Fruit fly (Drosophila melanogaster) whole organism, embryonic: ENCODE results near the gene CG18302.

ENCODE experiments used
- Blimp-1 ChIP-seq: fragments of 200-800 bp; sonication (Bioruptor generic); optimal IDR thresholded peaks from 3 replicates; lab custom pipeline; 2018; ENCODE audit warnings: missing biosample characterization, missing genetic modification characterization, mild to moderate bottlenecking, moderate library complexity, missing genetic modification reagents
- CG10366 ChIP-seq: fragments of 200-800 bp; sonication (Bioruptor generic); IDR thresholded peaks from 2 replicates; pipeline ENCODE4 v1.3.6; 2022; ENCODE audit warnings: missing biosample characterization, missing genetic modification characterization
- CG10543 ChIP-seq: fragments of 200-800 bp; sonication (Bioruptor generic); optimal IDR thresholded peaks from 3 replicates; lab custom pipeline; 2017; ENCODE audit warnings: missing biosample characterization, mild to moderate bottlenecking, missing genetic modification characterization, moderate library complexity
- CG10565 ChIP-seq: fragments of 200-800 bp; sonication (Bioruptor generic); optimal IDR thresholded peaks from 3 replicates; lab custom pipeline; 2016; ENCODE audit warnings: missing biosample characterization, mild to moderate bottlenecking, missing genetic modification characterization
- CG10959 ChIP-seq: fragments of 200-800 bp; sonication (Bioruptor generic); IDR thresholded peaks from 2 replicates; pipeline ENCODE4 v1.3.6; 2022; ENCODE audit warnings: missing biosample characterization, missing genetic modification characterization
- CG11093 ChIP-seq: fragments of 200-800 bp; sonication (Bioruptor generic); IDR thresholded peaks from 3 replicates; pipeline ENCODE4 v1.3.6; 2022; ENCODE audit warnings: missing biosample characterization, missing genetic modification characterization
- CG13296 ChIP-seq: fragments of 200-800 bp; sonication (Bioruptor generic); optimal IDR thresholded peaks from 3 replicates; lab custom pipeline; 2018; ENCODE audit warnings: missing biosample characterization, mild to moderate bottlenecking, missing genetic modification characterization
- CG14014 ChIP-seq: fragments of 200-800 bp; sonication (Bioruptor generic); IDR thresholded peaks from 2 replicates; pipeline ENCODE4 v1.3.6; 2022; ENCODE audit warnings: missing biosample characterization, missing genetic modification characterization
- CG14050 ChIP-seq: fragments of 200-800 bp; sonication (Bioruptor generic); IDR thresholded peaks from 3 replicates; pipeline ENCODE4 v1.3.6; 2022; ENCODE audit warnings: missing biosample characterization, missing genetic modification characterization
- CG17361 ChIP-seq: fragments of 200-800 bp; sonication (Bioruptor generic); IDR thresholded peaks from 3 replicates; pipeline ENCODE4 v1.3.6; 2022; ENCODE audit warnings: missing biosample characterization, missing genetic modification characterization
- CG17568 ChIP-seq: fragments of 200-800 bp; sonication (Bioruptor generic); optimal IDR thresholded peaks from 2 replicates; lab custom pipeline; 2018; ENCODE audit warnings: missing biosample characterization, mild to moderate bottlenecking, missing genetic modification characterization, moderate library complexity
- CG1832 ChIP-seq: fragments of 200-800 bp; sonication (Bioruptor generic); optimal IDR thresholded peaks from 2 replicates; lab custom pipeline; 2017; ENCODE audit warnings: missing biosample characterization, mild to moderate bottlenecking, missing genetic modification characterization, inconsistent platforms
- CG2199 ChIP-seq: fragments of 200-800 bp; sonication (Bioruptor generic); IDR thresholded peaks from 3 replicates; pipeline ENCODE4 v1.3.6; 2022; ENCODE audit warnings: missing biosample characterization, missing genetic modification characterization
- CG2712 ChIP-seq: fragments of 200-800 bp; optimal IDR thresholded peaks from 3 replicates; lab custom pipeline; 2019; ENCODE audit warnings: missing biosample characterization, mild to moderate bottlenecking, missing genetic modification characterization, moderate library complexity
- CG31224 ChIP-seq: fragments of 200-800 bp; sonication (Bioruptor generic); IDR thresholded peaks from 2 replicates; pipeline ENCODE4 v1.3.6; 2022; ENCODE audit warnings: missing biosample characterization, missing genetic modification characterization
- CG31441 ChIP-seq: fragments of 200-800 bp; sonication (Bioruptor generic); IDR thresholded peaks from 2 replicates; pipeline ENCODE4 v1.3.6; 2022; ENCODE audit warnings: missing biosample characterization, missing genetic modification characterization
- CG3407 ChIP-seq: fragments of 200-800 bp; sonication (Bioruptor generic); optimal IDR thresholded peaks from 2 replicates; lab custom pipeline; 2018; ENCODE audit warnings: missing biosample characterization, mild to moderate bottlenecking, missing genetic modification characterization
- CG3995 ChIP-seq: fragments of 200-800 bp; sonication (Bioruptor generic); optimal IDR thresholded peaks from 3 replicates; lab custom pipeline; 2016; ENCODE audit warnings: missing biosample characterization, missing genetic modification characterization
- CG4707 ChIP-seq: fragments of 200-800 bp; sonication (Bioruptor generic); optimal IDR thresholded peaks from 2 replicates; lab custom pipeline; 2018; ENCODE audit warnings: missing biosample characterization, mild to moderate bottlenecking, missing genetic modification characterization, moderate library complexity
- CG6683 ChIP-seq: fragments of 200-800 bp; sonication (Bioruptor generic); optimal IDR thresholded peaks from 2 replicates; lab custom pipeline; 2017; ENCODE audit warnings: missing biosample characterization, mild to moderate bottlenecking, missing genetic modification characterization, missing genetic modification reagents
- CG7357 ChIP-seq: fragments of 200-800 bp; sonication (Bioruptor generic); IDR thresholded peaks from 3 replicates; pipeline ENCODE4 v1.3.6; 2022; ENCODE audit warnings: missing biosample characterization, missing genetic modification characterization
- CG8089 ChIP-seq: fragments of 200-800 bp; sonication (Bioruptor generic); optimal IDR thresholded peaks from 3 replicates; lab custom pipeline; 2016; ENCODE audit warnings: missing biosample characterization, missing genetic modification characterization
- CG8478 ChIP-seq: fragments of >200 bp; optimal IDR thresholded peaks from 2 replicates; lab custom pipeline; 2018
- CG9215 ChIP-seq: fragments of 200-800 bp; sonication (Bioruptor generic); IDR thresholded peaks from 2 replicates; pipeline ENCODE4 v1.3.6; 2022; ENCODE audit warnings: missing biosample characterization, missing genetic modification characterization
- Gsc ChIP-seq: fragments of 200-800 bp; sonication (Bioruptor generic); IDR thresholded peaks from 2 replicates; pipeline ENCODE4 v1.3.6; 2022; ENCODE audit warnings: missing biosample characterization, missing genetic modification characterization
- H15 ChIP-seq: fragments of 200-800 bp; sonication (Bioruptor generic); IDR thresholded peaks from 3 replicates; pipeline ENCODE4 v1.3.6; 2022; ENCODE audit warnings: missing biosample characterization, missing genetic modification characterization
- Hmr ChIP-seq: fragments of 200-800 bp; sonication (Bioruptor generic); optimal IDR thresholded peaks from 3 replicates; lab custom pipeline; 2017; ENCODE audit warnings: mild to moderate bottlenecking, missing biosample characterization, missing genetic modification reagents, missing genetic modification characterization
- Rx ChIP-seq: fragments of 200-800 bp; sonication (Bioruptor generic); IDR thresholded peaks from 2 replicates; pipeline ENCODE4 v1.3.6; 2022; ENCODE audit warnings: missing biosample characterization, missing genetic modification characterization
- Stat92E ChIP-seq, 3 experiments: fragments of >200 bp in 2 of 3; fragments of 200-800 bp in 1 of 3; sonication (Bioruptor generic) in 1 of 3; optimal IDR thresholded peaks; 2 replicates each; lab custom pipeline; 2017 to 2019; ENCODE audit warnings: missing biosample characterization in 3 of 3, missing genetic modification characterization in 3 of 3, mild to moderate bottlenecking in 1 of 3, moderate library complexity in 1 of 3
- Usf ChIP-seq: fragments of 200-800 bp; sonication (Bioruptor generic); optimal IDR thresholded peaks from 2 replicates; lab custom pipeline; 2017; ENCODE audit warnings: missing genotype, missing biosample characterization, missing genetic modification characterization
- Xbp1 ChIP-seq: fragments of 200-800 bp; sonication (Bioruptor generic); optimal IDR thresholded peaks from 3 replicates; lab custom pipeline; 2016; ENCODE audit warnings: missing biosample characterization, mild to moderate bottlenecking, missing genetic modification characterization
- YL-1 ChIP-seq: fragments of 200-800 bp; sonication (Bioruptor generic); optimal IDR thresholded peaks from 3 replicates; lab custom pipeline; 2017; ENCODE audit warnings: missing biosample characterization, mild to moderate bottlenecking, missing genetic modification characterization
- bowl ChIP-seq: fragments of 200-800 bp; sonication (Bioruptor generic); IDR thresholded peaks from 2 replicates; pipeline ENCODE4 v1.3.6; 2022; ENCODE audit warnings: missing biosample characterization, missing genetic modification characterization
- chif ChIP-seq, 2 experiments: fragments of 200-800 bp; sonication (Bioruptor generic); optimal IDR thresholded peaks; 3 replicates each; lab custom pipeline; 2016; ENCODE audit warnings: missing biosample characterization in 2 of 2, missing genetic modification characterization in 2 of 2
- chinmo ChIP-seq: fragments of 200-800 bp; sonication (Bioruptor generic); IDR thresholded peaks from 4 replicates; pipeline ENCODE4 v1.3.6; 2022; ENCODE audit warnings: missing biosample characterization, missing genetic modification characterization; ENCODE audit not compliant: partially characterized antibody
- fd64A ChIP-seq: fragments of 200-800 bp; sonication (Bioruptor generic); optimal IDR thresholded peaks from 3 replicates; lab custom pipeline; 2018; ENCODE audit warnings: missing biosample characterization, mild to moderate bottlenecking, missing genetic modification characterization
- hbn ChIP-seq: fragments of 200-800 bp; sonication (Bioruptor generic); IDR thresholded peaks from 2 replicates; pipeline ENCODE4 v1.3.6; 2022; ENCODE audit warnings: missing biosample characterization, missing genetic modification characterization; ENCODE audit not compliant: partially characterized antibody
- nerfin-1 ChIP-seq: fragments of 200-800 bp; sonication (Bioruptor generic); optimal IDR thresholded peaks from 3 replicates; lab custom pipeline; 2019; ENCODE audit warnings: missing biosample characterization, mild to moderate bottlenecking, missing genetic modification characterization, moderate library complexity
- oc ChIP-seq: fragments of 200-800 bp; sonication (Bioruptor generic); optimal IDR thresholded peaks from 2 replicates; lab custom pipeline; 2018; ENCODE audit warnings: missing biosample characterization, mild to moderate bottlenecking, missing genetic modification characterization, moderate library complexity
- otp ChIP-seq: fragments of 200-800 bp; sonication (Bioruptor generic); IDR thresholded peaks from 3 replicates; pipeline ENCODE4, ENCODE4 v1.3.6; 2022; ENCODE audit warnings: missing biosample characterization, missing genetic modification characterization
- pan ChIP-seq, 4 experiments: fragments of >200 bp in 3 of 4; fragments of 200-800 bp in 1 of 4; sonication (Bioruptor generic) in 1 of 4; optimal IDR thresholded peaks in 3 of 4; IDR thresholded peaks in 1 of 4; 2 replicates each; pipeline versions ENCODE4 v1.3.6 to Lab custom; 2017 to 2022; ENCODE audit warnings: missing biosample characterization in 2 of 4, missing genetic modification characterization in 2 of 4, mixed read lengths in 1 of 4
- phol ChIP-seq: fragments of 200-800 bp; sonication (Bioruptor generic); optimal IDR thresholded peaks from 3 replicates; lab custom pipeline; 2018; ENCODE audit warnings: missing biosample characterization, mild to moderate bottlenecking, missing genetic modification characterization, moderate library complexity
- prd ChIP-seq, 3 experiments: fragments of >200 bp in 2 of 3; fragments of 200-800 bp in 1 of 3; sonication (Bioruptor generic) in 1 of 3; optimal IDR thresholded peaks in 2 of 3; IDR thresholded peaks in 1 of 3; 2 replicates in 2 of 3; 3 replicates in 1 of 3; pipeline versions ENCODE4 v1.3.6 to Lab custom; 2017 to 2022; ENCODE audit warnings: missing biosample characterization in 1 of 3, missing genetic modification characterization in 1 of 3
- repo ChIP-seq: fragments of 200-800 bp; sonication (Bioruptor generic); optimal IDR thresholded peaks from 2 replicates; lab custom pipeline; 2016; ENCODE audit warnings: missing biosample characterization, missing genetic modification characterization
- rib ChIP-seq: fragments of 200-800 bp; sonication (Bioruptor generic); IDR thresholded peaks from 2 replicates; pipeline ENCODE4 v1.3.6; 2022; ENCODE audit warnings: missing biosample characterization, missing genetic modification characterization
- ro ChIP-seq: fragments of 200-800 bp; sonication (Bioruptor generic); IDR thresholded peaks from 2 replicates; pipeline ENCODE4 v1.3.6; 2022; ENCODE audit warnings: missing biosample characterization, missing genetic modification characterization
- ssp ChIP-seq: fragments of 200-800 bp; sonication (Bioruptor generic); IDR thresholded peaks from 2 replicates; pipeline ENCODE4 v1.3.6; 2022; ENCODE audit warnings: missing biosample characterization, missing genetic modification characterization
- zfh1 ChIP-seq: fragments of 200-800 bp; sonication (Bioruptor generic); IDR thresholded peaks from 3 replicates; pipeline ENCODE4 v1.3.6; 2022; ENCODE audit warnings: missing biosample characterization, missing genetic modification characterization

CG18302 gene

dm6 chr2L:10488484-10489223, 45.5 kb upstream of the CG18302 start, which contains the start of the genes Cog4 and CG6144 (continued):
- TF ChIP-seq CG9215 (GFP tag; lab: Robert Waterston, UW): no peak
- TF ChIP-seq prd (optimal IDR thresholded peaks at IDR 0.05; lab: Kevin White, UChicago): no peak
- TF ChIP-seq prd (GFP tag; IDR thresholded peaks at IDR 0.05; lab: Robert Waterston, UW): peak; percentile 48; the same call in 2 of the 3 replicates
- no peak for TF ChIP-seq fd64A (GFP tag; lab: Kevin White, UChicago)
- no peak for TF ChIP-seq chif (GFP tag; optimal IDR thresholded peaks at IDR 0.05; lab: Kevin White, UChicago)
- TF ChIP-seq H15 (GFP tag; lab: Robert Waterston, UW): no peak
- TF ChIP-seq pan (optimal IDR thresholded peaks at IDR 0.05; lab: Kevin White, UChicago): no peak
- peak in 1 of 2 experiments; percentile 34 for TF ChIP-seq pan (GFP tag; optimal IDR thresholded peaks at IDR 0.05 in 1 of 2, IDR thresholded peaks at IDR 0.05 in 1 of 2)
- TF ChIP-seq CG8478 (lab: Kevin White, UChicago): no peak
- TF ChIP-seq CG7357 (GFP tag; lab: Robert Waterston, UW): no peak
- TF ChIP-seq CG2712 (tag; lab: Kevin White, UChicago): no peak
- no peak for TF ChIP-seq Stat92E (GFP tag; optimal IDR thresholded peaks at IDR 0.05; lab: Kevin White, UChicago)
- TF ChIP-seq CG3407: no peak
- no peak for TF ChIP-seq oc (tag; lab: Kevin White, UChicago)
- no peak for TF ChIP-seq bowl (GFP tag; lab: Robert Waterston, UW)
- 0 out of 4 replicates have a peak, but pooled peaks have one; percentile 73 for TF ChIP-seq chinmo (GFP tag; lab: Robert Waterston, UW)
- TF ChIP-seq hbn (GFP tag; lab: Robert Waterston, UW): peak; percentile 82
- no peak for TF ChIP-seq CG11093
- TF ChIP-seq CG13296: no peak
- TF ChIP-seq ssp (GFP tag; lab: Robert Waterston, UW): no peak
- TF ChIP-seq CG17568 (GFP tag; lab: Kevin White, UChicago): no peak
- TF ChIP-seq Gsc: no peak
- TF ChIP-seq CG10366: peak; percentile 13; the same call in 1 of the 2 replicates
- no peak for TF ChIP-seq CG10565 (GFP tag; lab: Kevin White, UChicago)
- TF ChIP-seq Hmr (GFP tag; lab: Kevin White, UChicago): no peak
- peak; percentile 91 for TF ChIP-seq CG3995 (GFP tag; lab: Kevin White, UChicago)
- no peak for TF ChIP-seq CG1832 (GFP tag; lab: Kevin White, UChicago)
- no peak for TF ChIP-seq repo (GFP tag; lab: Kevin White, UChicago)
- TF ChIP-seq Xbp1 (GFP tag; lab: Kevin White, UChicago): peak; percentile 37
- TF ChIP-seq CG6683: no peak
- 0 out of 3 replicates have a peak, but pooled peaks have one; percentile 8 for TF ChIP-seq otp
- TF ChIP-seq YL-1: peak; percentile 56
- no peak for TF ChIP-seq Blimp-1 (GFP tag; lab: Kevin White, UChicago)
- TF ChIP-seq ro (GFP tag; lab: Robert Waterston, UW): no peak
- no peak for TF ChIP-seq CG31441
- TF ChIP-seq CG10543 (GFP tag; lab: Kevin White, UChicago): no peak
- 0 out of 3 replicates have a peak, but pooled peaks have one; percentile 43 for TF ChIP-seq zfh1 (GFP tag; lab: Robert Waterston, UW)
- TF ChIP-seq CG31224 (GFP tag; lab: Robert Waterston, UW): no peak
- no peak for TF ChIP-seq CG10959
- TF ChIP-seq CG4707 (GFP tag; lab: Kevin White, UChicago): no peak
- peak; percentile 99 for TF ChIP-seq nerfin-1 (tag; lab: Kevin White, UChicago)
- no peak for TF ChIP-seq rib (GFP tag; lab: Robert Waterston, UW)
- no peak for TF ChIP-seq Rx
- peak; percentile 48 for TF ChIP-seq phol (tag; lab: Kevin White, UChicago)
- TF ChIP-seq CG14014 (GFP tag; lab: Robert Waterston, UW): peak; percentile 72
- TF ChIP-seq Usf: no peak
- no peak for TF ChIP-seq CG17361
- TF ChIP-seq CG14050: no peak
- no peak for TF ChIP-seq CG8089
- TF ChIP-seq CG2199 (GFP tag; lab: Robert Waterston, UW): no peak
